Worm (Caenorhabditis elegans) whole organism, late embryonic: ENCODE data around the gene F13H10.3.

Experiments used
- C08G9.2 ChIP-seq: sonication (generic microtip); optimal IDR thresholded peaks from 2 replicates; lab custom pipeline; 2016; ENCODE audit warnings: mild to moderate bottlenecking, missing genetic modification characterization, moderate library complexity, missing compliant biosample characterization
- T23F11.4 ChIP-seq: fragments of 200-800 bp; sonication (Bioruptor generic); optimal IDR thresholded peaks from 2 replicates; lab custom pipeline; 2018; ENCODE audit warnings: mild to moderate bottlenecking, missing genetic modification characterization, missing compliant biosample characterization
- ahr-1 ChIP-seq: sonication (generic microtip); optimal IDR thresholded peaks from 2 replicates; lab custom pipeline; 2016; ENCODE audit warnings: missing genetic modification characterization, missing compliant biosample characterization
- ama-1 ChIP-seq: fragments of 150-350 bp; optimal IDR thresholded peaks from 2 replicates; lab custom pipeline; 2014
- ceh-14 ChIP-seq: sonication (generic microtip); optimal IDR thresholded peaks from 2 replicates; lab custom pipeline; 2016; ENCODE audit warnings: missing genotype, missing genetic modification characterization, missing compliant biosample characterization
- ceh-2 ChIP-seq: sonication (generic microtip); optimal IDR thresholded peaks from 2 replicates; lab custom pipeline; 2016; ENCODE audit warnings: missing genotype, missing genetic modification characterization, missing compliant biosample characterization
- ceh-22 ChIP-seq: sonication (generic microtip); optimal IDR thresholded peaks from 2 replicates; lab custom pipeline; 2017; ENCODE audit warnings: missing biosample characterization, missing genetic modification characterization
- ceh-30 ChIP-seq: fragments of 150-350 bp; optimal IDR thresholded peaks from 2 replicates; lab custom pipeline; 2014; ENCODE audit warnings: missing biosample characterization, missing genetic modification characterization
- ceh-45 ChIP-seq: fragments of 200-800 bp; sonication (Bioruptor generic); IDR thresholded peaks from 2 replicates; pipeline ENCODE4 v1.3.6; 2022; ENCODE audit warnings: missing genetic modification reagents, missing genetic modification characterization, missing compliant biosample characterization
- ceh-48 ChIP-seq: sonication (generic microtip); optimal IDR thresholded peaks from 2 replicates; lab custom pipeline; 2016; ENCODE audit warnings: missing genetic modification characterization, inconsistent platforms, missing compliant biosample characterization
- ceh-6 ChIP-seq: fragments of 200-800 bp; sonication (Bioruptor generic); optimal IDR thresholded peaks from 2 replicates; lab custom pipeline; 2018; ENCODE audit warnings: mild to moderate bottlenecking, missing genetic modification characterization, missing compliant biosample characterization
- che-1 ChIP-seq: sonication (generic microtip); optimal IDR thresholded peaks from 2 replicates; lab custom pipeline; 2016; ENCODE audit warnings: mild to moderate bottlenecking, missing genetic modification characterization, missing compliant biosample characterization
- dmd-4 ChIP-seq: sonication (generic microtip); optimal IDR thresholded peaks from 2 replicates; lab custom pipeline; 2016; ENCODE audit warnings: borderline replicate concordance, missing genetic modification characterization, missing compliant biosample characterization
- elt-2 ChIP-seq: sonication (generic microtip); optimal IDR thresholded peaks from 2 replicates; lab custom pipeline; 2016; ENCODE audit warnings: missing genetic modification reagents, missing genetic modification characterization, missing compliant biosample characterization
- elt-4 ChIP-seq: sonication (generic microtip); optimal IDR thresholded peaks from 2 replicates; lab custom pipeline; 2016; ENCODE audit warnings: missing genetic modification characterization, missing compliant biosample characterization
- ets-4 ChIP-seq: sonication (generic microtip); optimal IDR thresholded peaks from 2 replicates; lab custom pipeline; 2016; ENCODE audit warnings: missing genetic modification characterization, missing compliant biosample characterization
- fkh-10 ChIP-seq: fragments of 150-350 bp; optimal IDR thresholded peaks from 2 replicates; lab custom pipeline; 2014; ENCODE audit warnings: missing biosample characterization, missing genetic modification reagents, missing genetic modification characterization
- gmeb-2 ChIP-seq: sonication (generic microtip); optimal IDR thresholded peaks from 2 replicates; lab custom pipeline; 2016; ENCODE audit warnings: missing genetic modification characterization, inconsistent platforms, missing compliant biosample characterization
- hlh-13 ChIP-seq: fragments of 200-800 bp; sonication (Bioruptor generic); optimal IDR thresholded peaks from 2 replicates; lab custom pipeline; 2018; ENCODE audit warnings: mild to moderate bottlenecking, missing genetic modification characterization, missing compliant biosample characterization
- hlh-15 ChIP-seq: sonication (generic microtip); optimal IDR thresholded peaks from 2 replicates; lab custom pipeline; 2016; ENCODE audit warnings: missing genetic modification characterization, missing compliant biosample characterization
- hlh-8 ChIP-seq: sonication (generic microtip); optimal IDR thresholded peaks from 2 replicates; lab custom pipeline; 2016; ENCODE audit warnings: missing genotype, missing genetic modification characterization, missing compliant biosample characterization
- lim-6 ChIP-seq: sonication (generic microtip); optimal IDR thresholded peaks from 2 replicates; lab custom pipeline; 2016; ENCODE audit warnings: missing genetic modification characterization, missing compliant biosample characterization
- lin-11 ChIP-seq: fragments of 200-800 bp; sonication (Bioruptor generic); optimal IDR thresholded peaks from 2 replicates; lab custom pipeline; 2018; ENCODE audit warnings: mild to moderate bottlenecking, missing genetic modification characterization, missing compliant biosample characterization
- madf-2 ChIP-seq: sonication (generic microtip); optimal IDR thresholded peaks from 2 replicates; lab custom pipeline; 2017; ENCODE audit warnings: missing genetic modification characterization, missing compliant biosample characterization
- mec-3 ChIP-seq: sonication (generic microtip); optimal IDR thresholded peaks from 2 replicates; lab custom pipeline; 2016; ENCODE audit warnings: borderline replicate concordance, missing genetic modification characterization, missing compliant biosample characterization
- nhr-11 ChIP-seq: fragments of 150-350 bp; optimal IDR thresholded peaks from 2 replicates; lab custom pipeline; 2014; ENCODE audit warnings: missing biosample characterization, missing genetic modification characterization
- npax-4 ChIP-seq: sonication (generic microtip); optimal IDR thresholded peaks from 2 replicates; lab custom pipeline; 2016; ENCODE audit warnings: missing genetic modification characterization, missing compliant biosample characterization
- pag-3 ChIP-seq: sonication (generic microtip); optimal IDR thresholded peaks from 2 replicates; lab custom pipeline; 2016; ENCODE audit warnings: missing compliant biosample characterization, missing genetic modification characterization, borderline replicate concordance
- pat-9 ChIP-seq: fragments of 200-800 bp; sonication (Bioruptor generic); optimal IDR thresholded peaks from 2 replicates; lab custom pipeline; 2018; ENCODE audit warnings: mild to moderate bottlenecking, missing genetic modification characterization, moderate library complexity, missing compliant biosample characterization
- pha-2 ChIP-seq: sonication (generic microtip); optimal IDR thresholded peaks from 2 replicates; lab custom pipeline; 2017; ENCODE audit warnings: mild to moderate bottlenecking, missing genetic modification characterization, missing compliant biosample characterization
- pha-4 ChIP-seq: fragments of 150-350 bp; optimal IDR thresholded peaks from 2 replicates; lab custom pipeline; 2018; ENCODE audit warnings: missing biosample characterization, missing genetic modification reagents, missing genetic modification characterization
- pqm-1 ChIP-seq: sonication (generic microtip); optimal IDR thresholded peaks from 2 replicates; lab custom pipeline; 2016; ENCODE audit warnings: missing genetic modification characterization, missing compliant biosample characterization
- pros-1 ChIP-seq: fragments of 150-350 bp; optimal IDR thresholded peaks from 2 replicates; lab custom pipeline; 2014; ENCODE audit warnings: missing biosample characterization, missing genetic modification reagents, missing genetic modification characterization
- ref-2 ChIP-seq: sonication (generic microtip); optimal IDR thresholded peaks from 2 replicates; lab custom pipeline; 2016; ENCODE audit warnings: missing genetic modification characterization, missing compliant biosample characterization
- sdc-2 ChIP-seq: sonication (generic microtip); optimal IDR thresholded peaks from 2 replicates; lab custom pipeline; 2016; ENCODE audit warnings: missing genotype, missing genetic modification characterization, missing compliant biosample characterization
- sox-2 ChIP-seq: fragments of 200-800 bp; sonication (Bioruptor generic); IDR thresholded peaks from 2 replicates; pipeline ENCODE4 v1.3.6; 2022; ENCODE audit warnings: missing genetic modification reagents, missing genetic modification characterization, missing compliant biosample characterization
- tbx-2 ChIP-seq: sonication (generic microtip); optimal IDR thresholded peaks from 2 replicates; lab custom pipeline; 2016; ENCODE audit warnings: missing genetic modification characterization, missing compliant biosample characterization
- tbx-7 ChIP-seq: sonication (generic microtip); optimal IDR thresholded peaks from 2 replicates; lab custom pipeline; 2016; ENCODE audit warnings: missing genotype, missing genetic modification characterization, missing compliant biosample characterization
- ttx-3 ChIP-seq: sonication (generic microtip); optimal IDR thresholded peaks from 2 replicates; lab custom pipeline; 2016; ENCODE audit warnings: missing genetic modification reagents, missing genetic modification characterization, missing compliant biosample characterization
- unc-42 ChIP-seq: sonication (generic microtip); optimal IDR thresholded peaks from 2 replicates; lab custom pipeline; 2016; ENCODE audit warnings: missing genotype, missing genetic modification characterization, missing compliant biosample characterization
- unc-55 ChIP-seq: sonication (generic microtip); optimal IDR thresholded peaks from 2 replicates; lab custom pipeline; 2017; ENCODE audit warnings: missing biosample characterization, missing genetic modification reagents, missing genetic modification characterization

Gene F13H10.3

DNA sequence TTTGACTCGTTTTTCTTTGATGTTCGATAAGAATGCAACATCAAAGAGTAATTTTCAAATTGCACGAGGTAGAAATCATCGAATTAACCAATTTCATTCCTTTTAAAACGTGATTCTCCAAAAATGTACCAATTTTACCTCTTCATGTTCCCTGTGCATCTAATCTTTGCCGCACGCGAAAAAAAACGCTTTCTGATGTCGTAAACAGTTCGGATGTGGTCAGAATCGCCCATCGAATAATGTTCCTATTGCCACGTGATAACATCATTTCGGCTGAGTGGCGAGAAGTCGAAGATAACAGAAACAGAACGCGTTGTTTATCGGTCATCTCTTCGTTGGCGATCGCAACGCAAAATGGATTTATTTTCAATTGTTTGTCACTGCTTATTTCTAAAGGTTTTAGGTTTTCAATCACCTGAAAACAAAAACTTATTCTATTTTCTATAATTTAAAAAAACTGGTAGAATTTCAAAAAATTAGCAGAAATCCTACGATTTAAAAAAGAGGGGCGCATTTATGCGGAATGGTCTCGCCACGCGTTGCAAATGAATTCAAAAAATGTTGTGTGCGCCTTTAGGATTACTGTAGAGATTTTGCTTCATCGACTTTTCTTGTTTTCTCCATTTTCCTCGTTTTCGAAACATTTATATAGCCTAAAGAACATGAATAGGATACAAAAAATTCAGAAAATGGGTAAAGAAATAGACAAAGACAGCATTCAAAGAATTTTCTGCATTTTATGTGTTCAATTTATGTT lies 5.9 kb upstream of the F13H10.3 start, which contains the start of gene mogs-1:
mogs-1 (minus strand) TSS at position 417 of the 757 bp plus-strand sequence.
- TF ChIP-seq ttx-3 (tag; lab: Kevin White, UChicago) = no peak
- no peak for TF ChIP-seq lim-6

DNA sequence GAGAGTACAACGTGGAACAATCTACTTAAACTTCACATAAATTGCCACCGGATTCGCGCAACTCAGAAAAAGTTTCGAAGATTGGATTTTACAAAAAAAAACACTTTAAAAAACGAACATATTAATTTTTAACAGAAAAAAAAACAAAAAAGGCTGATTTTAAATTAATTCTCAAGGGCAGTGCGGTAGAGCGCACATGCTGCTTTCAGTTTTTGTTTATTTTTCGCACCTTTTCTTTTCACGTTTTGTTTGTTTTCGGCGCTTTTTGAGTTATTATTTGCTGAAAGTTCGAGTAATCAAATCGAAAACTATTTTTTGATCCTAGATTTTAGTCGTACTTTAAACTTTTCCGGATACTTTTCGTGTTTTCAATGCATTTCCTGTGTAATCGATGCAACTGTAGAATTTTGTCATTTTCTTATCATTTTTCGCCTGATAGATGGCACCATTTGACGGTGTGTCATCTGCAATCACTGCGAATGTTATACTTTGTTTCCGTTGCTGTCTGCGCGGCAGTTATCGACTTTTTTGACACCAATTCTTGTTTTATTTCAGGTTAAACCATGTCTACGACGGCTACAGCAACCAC lies 4.3 kb upstream of the F13H10.3 start, which contains the start of gene F13H10.8:
F13H10.8 (plus strand) TSS at position 556 of the 589 bp plus-strand sequence.
- no peak for TF ChIP-seq pat-9 (tag; lab: Kevin White, UChicago)
- TF ChIP-seq elt-4 (tag; lab: Kevin White, UChicago) = no peak
- no peak for TF ChIP-seq pag-3 (tag; lab: Kevin White, UChicago)
- peak; percentile 14 for TF ChIP-seq ceh-14 (tag; lab: Kevin White, UChicago)
- no peak for TF ChIP-seq hlh-15 (tag; lab: Kevin White, UChicago)
- TF ChIP-seq mec-3 (tag; lab: Kevin White, UChicago) = no peak
- no peak for TF ChIP-seq lim-6
- no peak for TF ChIP-seq ttx-3 (tag; lab: Kevin White, UChicago)
- no peak for TF ChIP-seq pha-4 (tag; lab: Kevin White, UChicago)
- no peak for TF ChIP-seq dmd-4 (tag; lab: Kevin White, UChicago)
- TF ChIP-seq ceh-22 (tag; lab: Kevin White, UChicago) = no peak
- TF ChIP-seq gmeb-2 (tag; lab: Kevin White, UChicago) = no peak
- no peak for TF ChIP-seq ahr-1
- TF ChIP-seq unc-42 = peak; percentile 82
- TF ChIP-seq madf-2 = no peak
- TF ChIP-seq fkh-10 (GFP tag; lab: Kevin White, UChicago) = no peak
- TF ChIP-seq pqm-1 (tag; lab: Kevin White, UChicago) = no peak
- TF ChIP-seq elt-2 (tag; lab: Kevin White, UChicago) = peak; percentile 73
- TF ChIP-seq ceh-48 (tag; lab: Kevin White, UChicago) = no peak
- no peak for TF ChIP-seq ceh-45 (GFP tag; lab: Robert Waterston, UW)
- no peak for TF ChIP-seq hlh-13 (GFP tag; lab: Kevin White, UChicago)
- TF ChIP-seq ref-2 (tag; lab: Kevin White, UChicago) = no peak
- no peak for TF ChIP-seq unc-55 (GFP tag; lab: Kevin White, UChicago)
- TF ChIP-seq ceh-30 (tag; lab: Kevin White, UChicago) = no peak
- TF ChIP-seq pros-1 = no peak
- TF ChIP-seq che-1 = no peak
- no peak for TF ChIP-seq nhr-11
- no peak for TF ChIP-seq lin-11 (tag; lab: Kevin White, UChicago)
- no peak for TF ChIP-seq ama-1 (lab: Kevin White, UChicago)
- no peak for TF ChIP-seq ceh-2 (tag; lab: Kevin White, UChicago)
- peak; percentile 37 for TF ChIP-seq tbx-2 (tag; lab: Kevin White, UChicago)
- TF ChIP-seq tbx-7 = peak; percentile 25
- TF ChIP-seq hlh-8 (tag; lab: Kevin White, UChicago) = no peak
- TF ChIP-seq, all 69 proteins: peak for 5

DNA sequence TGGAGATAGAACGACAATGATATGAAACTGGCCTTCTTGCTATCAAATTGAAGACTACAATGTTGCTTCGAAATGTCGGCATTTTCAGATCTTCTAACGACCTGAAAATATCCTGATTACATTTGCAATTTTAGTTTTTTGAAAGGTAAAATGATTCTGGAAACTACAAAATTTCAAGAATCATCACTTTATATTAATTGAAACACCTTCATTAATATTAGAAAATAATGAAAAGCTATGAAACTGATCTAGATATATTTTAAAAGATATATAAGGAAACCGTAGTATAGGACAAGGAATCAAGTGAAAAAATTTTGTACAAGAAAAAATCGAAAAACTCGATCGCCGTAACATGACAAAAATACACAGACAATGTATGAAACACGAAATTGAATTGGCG lies 3.8 kb downstream of the F13H10.3 start, which contains the start of gene ndx-9:
ndx-9 (minus strand) TSS at position 101 of the 400 bp plus-strand sequence.
- TF ChIP-seq ceh-48 (tag; lab: Kevin White, UChicago) (no peak), T23F11.4 (no peak), ceh-22 (tag; lab: Kevin White, UChicago) (no peak), ttx-3 (tag; lab: Kevin White, UChicago) (no peak), C08G9.2 (tag; lab: Kevin White, UChicago) (no peak), npax-4 (tag; lab: Kevin White, UChicago) (no peak), sdc-2 (tag; lab: Kevin White, UChicago) (no peak), pha-2 (no peak), unc-42 (no peak), ets-4 (no peak), sox-2 (GFP tag; lab: Robert Waterston, UW) (no peak), unc-55 (GFP tag; lab: Kevin White, UChicago) (no peak), ceh-6 (GFP tag; lab: Kevin White, UChicago) (no peak), pat-9 (tag; lab: Kevin White, UChicago) (no peak)
